Fruit fly (Drosophila melanogaster) whole organism, embryonic: ENCODE measurements around the gene CG4332.

Experiments
- ATbp ChIP-seq: fragments of 200-800 bp; sonication (Bioruptor generic); optimal IDR thresholded peaks from 2 replicates; lab custom pipeline; 2017; ENCODE audit warnings: missing biosample characterization, mild to moderate bottlenecking, missing genetic modification characterization, missing genetic modification reagents
- Bgb ChIP-seq: fragments of 200-800 bp; sonication (Bioruptor generic); IDR thresholded peaks from 2 replicates; pipeline ENCODE4 v1.3.6; 2022; ENCODE audit warnings: missing biosample characterization, missing genetic modification characterization; ENCODE audit not compliant: partially characterized antibody
- CG10147 ChIP-seq: fragments of 200-800 bp; sonication (Bioruptor generic); optimal IDR thresholded peaks from 2 replicates; lab custom pipeline; 2019; ENCODE audit warnings: missing biosample characterization, mild to moderate bottlenecking, missing genetic modification characterization, moderate library complexity
- CG10209 ChIP-seq: fragments of 200-800 bp; sonication (Bioruptor generic); optimal IDR thresholded peaks from 3 replicates; lab custom pipeline; 2017; ENCODE audit warnings: missing biosample characterization, mild to moderate bottlenecking, missing genetic modification characterization, missing genetic modification reagents
- CG10431 ChIP-seq: fragments of 200-800 bp; sonication (Bioruptor generic); optimal IDR thresholded peaks from 3 replicates; lab custom pipeline; 2018; ENCODE audit warnings: missing biosample characterization, mild to moderate bottlenecking, missing genetic modification characterization
- CG10959 ChIP-seq: fragments of 200-800 bp; sonication (Bioruptor generic); IDR thresholded peaks from 2 replicates; pipeline ENCODE4 v1.3.6; 2022; ENCODE audit warnings: missing biosample characterization, missing genetic modification characterization
- CG11696 ChIP-seq: fragments of 200-800 bp; sonication (Bioruptor generic); IDR thresholded peaks from 2 replicates; pipeline ENCODE4 v1.3.6; 2022; ENCODE audit warnings: missing biosample characterization, missing genetic modification characterization
- CG12104 ChIP-seq: fragments of 200-800 bp; sonication (Bioruptor generic); optimal IDR thresholded peaks from 3 replicates; lab custom pipeline; 2016; ENCODE audit warnings: missing biosample characterization, missing genetic modification characterization
- CG16813 ChIP-seq: fragments of 200-800 bp; sonication (Bioruptor generic); IDR thresholded peaks from 3 replicates; pipeline ENCODE4 v1.3.6; 2022; ENCODE audit warnings: missing biosample characterization, missing genetic modification characterization; ENCODE audit not compliant: partially characterized antibody
- CG17186 ChIP-seq: fragments of 200-800 bp; sonication (Bioruptor generic); optimal IDR thresholded peaks from 3 replicates; lab custom pipeline; 2017; ENCODE audit warnings: missing biosample characterization, missing genetic modification reagents, missing genetic modification characterization
- CG17802 ChIP-seq: fragments of 200-800 bp; sonication (Bioruptor generic); optimal IDR thresholded peaks from 2 replicates; lab custom pipeline; 2018; ENCODE audit warnings: missing biosample characterization, mild to moderate bottlenecking, missing genetic modification characterization, moderate library complexity
- CG2116 ChIP-seq: fragments of 200-800 bp; sonication (Bioruptor generic); optimal IDR thresholded peaks from 3 replicates; lab custom pipeline; 2018; ENCODE audit warnings: missing biosample characterization, mild to moderate bottlenecking, missing genetic modification characterization
- CG3281 ChIP-seq: fragments of 200-800 bp; sonication (Bioruptor generic); optimal IDR thresholded peaks from 3 replicates; lab custom pipeline; 2017; ENCODE audit warnings: missing biosample characterization, mild to moderate bottlenecking, missing genetic modification characterization
- CG34422 ChIP-seq: fragments of 200-800 bp; sonication (Bioruptor generic); IDR thresholded peaks from 3 replicates; pipeline ENCODE4 v1.3.6; 2022; ENCODE audit warnings: missing biosample characterization, missing genetic modification characterization
- CG4282 ChIP-seq: fragments of 200-800 bp; sonication (Bioruptor generic); optimal IDR thresholded peaks from 2 replicates; lab custom pipeline; 2016; ENCODE audit warnings: missing biosample characterization, missing genetic modification characterization
- CG4730 ChIP-seq: fragments of 200-800 bp; sonication (Bioruptor generic); IDR thresholded peaks from 2 replicates; pipeline ENCODE4 v1.3.6; 2022; ENCODE audit warnings: missing biosample characterization, missing genetic modification characterization
- CG6175 ChIP-seq: fragments of 200-800 bp; sonication (Bioruptor generic); IDR thresholded peaks from 3 replicates; pipeline ENCODE4 v1.3.6; 2022; ENCODE audit warnings: missing biosample characterization, missing genetic modification characterization
- CG6272 ChIP-seq: fragments of 200-800 bp; sonication (Bioruptor generic); IDR thresholded peaks from 2 replicates; pipeline ENCODE4 v1.3.6; 2022; ENCODE audit warnings: missing biosample characterization, missing genetic modification characterization
- CG6765 ChIP-seq: fragments of 200-800 bp; sonication (Bioruptor generic); optimal IDR thresholded peaks from 3 replicates; lab custom pipeline; 2017; ENCODE audit warnings: missing biosample characterization, mild to moderate bottlenecking, missing genetic modification characterization
- CG6813 ChIP-seq: fragments of 200-800 bp; sonication (Bioruptor generic); optimal IDR thresholded peaks from 2 replicates; lab custom pipeline; 2017; ENCODE audit warnings: missing biosample characterization, missing genetic modification characterization, mild to moderate bottlenecking, moderate library complexity, missing genetic modification reagents
- CG9797 ChIP-seq: fragments of 200-800 bp; sonication (Bioruptor generic); optimal IDR thresholded peaks from 3 replicates; lab custom pipeline; 2018; ENCODE audit warnings: missing biosample characterization, mild to moderate bottlenecking, missing genetic modification characterization
- CHES-1-like ChIP-seq: fragments of 200-800 bp; sonication (Bioruptor generic); optimal IDR thresholded peaks from 2 replicates; lab custom pipeline; 2016; ENCODE audit warnings: missing biosample characterization, missing genetic modification characterization
- Dad ChIP-seq: fragments of 200-800 bp; sonication (Bioruptor generic); optimal IDR thresholded peaks from 3 replicates; lab custom pipeline; 2016; ENCODE audit warnings: missing biosample characterization, missing genetic modification characterization
- E2f1 ChIP-seq: fragments of 200-800 bp; sonication (Bioruptor generic); IDR thresholded peaks from 2 replicates; pipeline ENCODE4 v1.3.6; 2022; ENCODE audit warnings: missing biosample characterization, missing genetic modification characterization
- Fer3 ChIP-seq: fragments of 200-800 bp; sonication (Bioruptor generic); optimal IDR thresholded peaks from 2 replicates; lab custom pipeline; 2018; ENCODE audit warnings: missing biosample characterization, mild to moderate bottlenecking, missing genetic modification characterization, moderate library complexity
- HLH4C ChIP-seq: fragments of 200-800 bp; sonication (Bioruptor generic); IDR thresholded peaks from 3 replicates; pipeline ENCODE4 v1.3.6; 2022; ENCODE audit warnings: missing biosample characterization, missing genetic modification characterization; ENCODE audit not compliant: partially characterized antibody
- Hr51 ChIP-seq, 2 experiments: fragments of 200-800 bp; sonication (Bioruptor generic); optimal IDR thresholded peaks; 2 replicates in 1 of 2; 3 replicates in 1 of 2; lab custom pipeline; 2016 to 2018; ENCODE audit warnings: missing biosample characterization in 2 of 2, missing genetic modification characterization in 2 of 2, mild to moderate bottlenecking in 1 of 2, moderate library complexity in 1 of 2
- Lpt ChIP-seq: fragments of >200 bp; optimal IDR thresholded peaks from 2 replicates; lab custom pipeline; 2018; ENCODE audit warnings: missing biosample characterization, missing genetic modification characterization
- NK7.1 ChIP-seq: fragments of 200-800 bp; sonication (Bioruptor generic); optimal IDR thresholded peaks from 3 replicates; lab custom pipeline; 2016; ENCODE audit warnings: missing biosample characterization, missing genetic modification characterization
- PHDP ChIP-seq: fragments of 200-800 bp; sonication (Bioruptor generic); optimal IDR thresholded peaks from 3 replicates; lab custom pipeline; 2018; ENCODE audit warnings: missing biosample characterization, mild to moderate bottlenecking, missing genetic modification characterization, moderate library complexity
- Pdp1 ChIP-seq, 2 experiments: fragments of 200-800 bp; sonication (Bioruptor generic); optimal IDR thresholded peaks; 3 replicates each; lab custom pipeline; 2016; ENCODE audit warnings: missing biosample characterization in 2 of 2, missing genetic modification characterization in 2 of 2, mild to moderate bottlenecking in 1 of 2, moderate library complexity in 1 of 2
- Rfx ChIP-seq: fragments of 200-800 bp; sonication (Bioruptor generic); IDR thresholded peaks from 2 replicates; pipeline ENCODE4 v1.3.6; 2022; ENCODE audit warnings: missing biosample characterization, missing genetic modification characterization
- Tbp ChIP-seq: fragments of >200 bp; optimal IDR thresholded peaks from 2 replicates; lab custom pipeline; 2018; ENCODE audit warnings: missing biosample characterization, missing genetic modification characterization
- YL-1 ChIP-seq: fragments of 200-800 bp; sonication (Bioruptor generic); optimal IDR thresholded peaks from 3 replicates; lab custom pipeline; 2017; ENCODE audit warnings: missing biosample characterization, mild to moderate bottlenecking, missing genetic modification characterization
- al ChIP-seq: fragments of 200-800 bp; sonication (Bioruptor generic); IDR thresholded peaks from 2 replicates; pipeline ENCODE4 v1.3.6; 2022; ENCODE audit warnings: missing biosample characterization, missing genetic modification characterization
- ato ChIP-seq: fragments of 200-800 bp; sonication (Bioruptor generic); IDR thresholded peaks from 2 replicates; pipeline ENCODE4 v1.3.6; 2022; ENCODE audit warnings: missing biosample characterization, missing genetic modification characterization; ENCODE audit not compliant: partially characterized antibody
- chn ChIP-seq: fragments of 200-800 bp; sonication (Bioruptor generic); optimal IDR thresholded peaks from 2 replicates; lab custom pipeline; 2016; ENCODE audit warnings: missing biosample characterization, missing genetic modification characterization
- crol ChIP-seq: fragments of 200-800 bp; sonication (Bioruptor generic); IDR thresholded peaks from 2 replicates; pipeline ENCODE4 v1.3.6; 2022; ENCODE audit warnings: missing biosample characterization, missing genetic modification characterization
- danr ChIP-seq: fragments of 200-800 bp; sonication (Bioruptor generic); IDR thresholded peaks from 2 replicates; pipeline ENCODE4 v1.3.6; 2022; ENCODE audit warnings: missing biosample characterization, missing genetic modification characterization
- emc ChIP-seq: fragments of 200-800 bp; sonication (Bioruptor generic); optimal IDR thresholded peaks from 2 replicates; lab custom pipeline; 2016; ENCODE audit warnings: missing biosample characterization, missing genetic modification characterization
- en ChIP-seq: fragments of 200-800 bp; sonication (Bioruptor generic); optimal IDR thresholded peaks from 2 replicates; lab custom pipeline; 2016; ENCODE audit warnings: missing biosample characterization, missing genetic modification characterization
- gcm ChIP-seq: fragments of 200-800 bp; sonication (Bioruptor generic); optimal IDR thresholded peaks from 2 replicates; lab custom pipeline; 2019; ENCODE audit warnings: missing biosample characterization, mild to moderate bottlenecking, missing genetic modification characterization, moderate library complexity
- gsb ChIP-seq: fragments of 200-800 bp; sonication (Bioruptor generic); IDR thresholded peaks from 2 replicates; pipeline ENCODE4 v1.3.6; 2022; ENCODE audit warnings: missing biosample characterization, missing genetic modification characterization
- hb ChIP-seq: fragments of 200-800 bp; sonication (Bioruptor generic); IDR thresholded peaks from 3 replicates; pipeline ENCODE4 v1.3.6; 2022; ENCODE audit warnings: missing biosample characterization, missing genetic modification characterization; ENCODE audit not compliant: partially characterized antibody
- lmd ChIP-seq: fragments of 200-800 bp; sonication (Bioruptor generic); IDR thresholded peaks from 2 replicates; pipeline ENCODE4 v1.3.6; 2022; ENCODE audit warnings: missing biosample characterization, missing genetic modification characterization
- pb ChIP-seq: fragments of 200-800 bp; sonication (Bioruptor generic); optimal IDR thresholded peaks from 3 replicates; lab custom pipeline; 2016; ENCODE audit warnings: missing biosample characterization, missing genetic modification characterization
- rib ChIP-seq: fragments of 200-800 bp; sonication (Bioruptor generic); IDR thresholded peaks from 2 replicates; pipeline ENCODE4 v1.3.6; 2022; ENCODE audit warnings: missing biosample characterization, missing genetic modification characterization
- slou ChIP-seq: fragments of 200-800 bp; sonication (Bioruptor generic); optimal IDR thresholded peaks from 3 replicates; lab custom pipeline; 2016; ENCODE audit warnings: missing biosample characterization, missing genetic modification characterization
- sna ChIP-seq: fragments of 200-800 bp; sonication (Bioruptor generic); IDR thresholded peaks from 2 replicates; pipeline ENCODE4 v1.3.6; 2022; ENCODE audit warnings: missing biosample characterization, missing genetic modification characterization; ENCODE audit not compliant: partially characterized antibody
- trh ChIP-seq: fragments of 200-800 bp; sonication (Bioruptor generic); optimal IDR thresholded peaks from 2 replicates; lab custom pipeline; 2016; ENCODE audit warnings: missing biosample characterization, missing genetic modification characterization

CG4332 gene

DNA sequence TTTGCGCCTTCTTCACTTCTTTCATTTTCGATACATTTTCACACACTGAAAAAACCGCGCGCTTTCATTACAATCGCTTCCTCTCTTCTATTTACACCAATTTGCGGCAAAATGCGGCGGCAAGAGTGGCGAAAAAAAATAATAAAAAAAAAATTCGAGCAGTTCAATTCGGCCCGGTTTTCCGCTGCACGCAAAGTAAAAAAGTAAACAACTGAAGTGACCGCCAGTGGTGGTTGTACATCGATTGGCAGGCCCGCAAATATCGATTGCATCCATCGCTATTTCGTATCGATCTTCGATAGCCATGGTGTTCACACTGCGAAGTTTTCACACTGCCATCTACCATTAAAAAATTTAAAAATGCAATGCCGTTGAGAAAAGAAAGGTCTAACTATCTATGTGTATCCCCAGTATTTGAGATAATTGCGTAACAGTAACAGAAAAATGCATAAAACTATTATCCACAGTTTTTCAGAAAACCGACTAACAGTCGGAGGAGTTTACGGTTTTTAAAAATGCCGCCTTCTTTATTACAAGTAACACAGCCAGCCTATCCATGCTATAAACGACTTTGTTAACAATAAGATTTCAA is 42.5 kb upstream of the CG4332 start, which contains the start of gene Chpf (continued):
- TF ChIP-seq Bgb (GFP tag; lab: Robert Waterston, UW) = peak; percentile 90
- TF ChIP-seq CG10209 = no peak
- TF ChIP-seq CG6175 (GFP tag; lab: Robert Waterston, UW) = no peak
- TF ChIP-seq CG6813 = no peak
- no peak for TF ChIP-seq crol (GFP tag; lab: Robert Waterston, UW)
- peak; percentile 7 for TF ChIP-seq CG17186
- TF ChIP-seq Dad = no peak
- no peak for TF ChIP-seq CG3281 (GFP tag; lab: Kevin White, UChicago)
- no peak for TF ChIP-seq CG6272
- no peak for TF ChIP-seq gsb (GFP tag; lab: Robert Waterston, UW)
- no peak for TF ChIP-seq CG10147 (GFP tag; lab: Kevin White, UChicago)
- TF ChIP-seq sna (GFP tag; lab: Robert Waterston, UW) = peak; percentile 59; the same call in 1 of the 2 replicates
- TF ChIP-seq trh (GFP tag; lab: Kevin White, UChicago) = no peak
- no peak for TF ChIP-seq YL-1
- no peak for TF ChIP-seq CG12104 (GFP tag; lab: Kevin White, UChicago)
- peak; percentile 84 for TF ChIP-seq hb
- peak; percentile 74; the same call in 1 of the 2 replicates for TF ChIP-seq ato
- TF ChIP-seq ATbp (GFP tag; lab: Kevin White, UChicago) = no peak
- no peak for TF ChIP-seq pb (GFP tag; lab: Kevin White, UChicago)
- TF ChIP-seq CG17802 (tag; lab: Kevin White, UChicago) = peak; percentile 36
- no peak for TF ChIP-seq Lpt (GFP tag; lab: Kevin White, UChicago)
- TF ChIP-seq en (GFP tag; lab: Kevin White, UChicago) = no peak
- no peak for TF ChIP-seq PHDP (tag; lab: Kevin White, UChicago)
- no peak for TF ChIP-seq gcm (GFP tag; lab: Kevin White, UChicago)
- no peak for TF ChIP-seq rib (GFP tag; lab: Robert Waterston, UW)
- no peak for TF ChIP-seq CG11696 (GFP tag; lab: Robert Waterston, UW)
- no peak for TF ChIP-seq al
- TF ChIP-seq danr (GFP tag; lab: Robert Waterston, UW) = no peak
- no peak for TF ChIP-seq Hr51 (GFP tag; optimal IDR thresholded peaks at IDR 0.05; lab: Kevin White, UChicago)
- TF ChIP-seq CG10431 (GFP tag; lab: Kevin White, UChicago) = no peak
- TF ChIP-seq CG10959 (GFP tag; lab: Robert Waterston, UW) = no peak
- peak; percentile 40 for TF ChIP-seq Rfx (GFP tag; lab: Robert Waterston, UW)
- no peak for TF ChIP-seq lmd
- peak; percentile 30 for TF ChIP-seq chn
- no peak for TF ChIP-seq E2f1 (GFP tag; lab: Robert Waterston, UW)
- TF ChIP-seq CHES-1-like (GFP tag; lab: Kevin White, UChicago) = peak; percentile 34
- peak; percentile 91 for TF ChIP-seq CG16813
- TF ChIP-seq CG6765 = no peak
- TF ChIP-seq Tbp (GFP tag; lab: Kevin White, UChicago) = no peak
- no peak for TF ChIP-seq CG4730
- peak; percentile 63 for TF ChIP-seq CG2116
- TF ChIP-seq HLH4C (GFP tag; lab: Robert Waterston, UW) = peak; percentile 86
- peak in 1 of 2 experiments; percentile 22 for TF ChIP-seq Pdp1 (GFP tag; optimal IDR thresholded peaks at IDR 0.05; lab: Kevin White, UChicago)
- no peak for TF ChIP-seq Fer3 (tag; lab: Kevin White, UChicago)
- peak; percentile 73; the same call in 1 of the 3 replicates for TF ChIP-seq CG34422 (GFP tag; lab: Robert Waterston, UW)
- no peak for TF ChIP-seq CG4282 (GFP tag; lab: Kevin White, UChicago)
- no peak for TF ChIP-seq slou (GFP tag; lab: Kevin White, UChicago)
- TF ChIP-seq CG9797 (GFP tag; lab: Kevin White, UChicago) = peak; percentile 3
- peak; percentile 9 for TF ChIP-seq NK7.1
- TF ChIP-seq emc (GFP tag; lab: Kevin White, UChicago) = no peak
